Fruit fly (Drosophila melanogaster) whole organism, embryonic: ENCODE data around the gene net.

Experiments used
- CG10209 ChIP-seq: fragments of 200-800 bp; sonication (Bioruptor generic); optimal IDR thresholded peaks from 3 replicates; lab custom pipeline; 2017; ENCODE audit warnings: missing biosample characterization, mild to moderate bottlenecking, missing genetic modification characterization, missing genetic modification reagents
- CG1024 ChIP-seq: fragments of 200-800 bp; sonication (Bioruptor generic); IDR thresholded peaks from 2 replicates; pipeline ENCODE4 v1.3.6; 2022; ENCODE audit warnings: missing biosample characterization, missing genetic modification characterization
- CG10654 ChIP-seq: fragments of 200-800 bp; sonication (Bioruptor generic); optimal IDR thresholded peaks from 2 replicates; lab custom pipeline; 2016; ENCODE audit warnings: missing biosample characterization, missing genetic modification characterization
- CG10959 ChIP-seq: fragments of 200-800 bp; sonication (Bioruptor generic); IDR thresholded peaks from 2 replicates; pipeline ENCODE4 v1.3.6; 2022; ENCODE audit warnings: missing biosample characterization, missing genetic modification characterization
- CG14014 ChIP-seq: fragments of 200-800 bp; sonication (Bioruptor generic); IDR thresholded peaks from 2 replicates; pipeline ENCODE4 v1.3.6; 2022; ENCODE audit warnings: missing biosample characterization, missing genetic modification characterization
- CG14860 ChIP-seq: fragments of 200-800 bp; sonication (Bioruptor generic); IDR thresholded peaks from 3 replicates; pipeline ENCODE4 v1.3.6; 2022; ENCODE audit warnings: missing biosample characterization, missing genetic modification characterization; ENCODE audit not compliant: partially characterized antibody
- CG15269 ChIP-seq: fragments of 200-800 bp; sonication (Bioruptor generic); optimal IDR thresholded peaks from 2 replicates; lab custom pipeline; 2018; ENCODE audit warnings: missing biosample characterization, mild to moderate bottlenecking, missing genetic modification characterization, moderate library complexity
- CG16813 ChIP-seq: fragments of 200-800 bp; sonication (Bioruptor generic); IDR thresholded peaks from 3 replicates; pipeline ENCODE4 v1.3.6; 2022; ENCODE audit warnings: missing biosample characterization, missing genetic modification characterization; ENCODE audit not compliant: partially characterized antibody
- CG17328 ChIP-seq: fragments of 200-800 bp; sonication (Bioruptor generic); IDR thresholded peaks from 2 replicates; pipeline ENCODE4 v1.3.6; 2022; ENCODE audit warnings: missing biosample characterization, missing genetic modification characterization
- CG17568 ChIP-seq: fragments of 200-800 bp; sonication (Bioruptor generic); optimal IDR thresholded peaks from 2 replicates; lab custom pipeline; 2018; ENCODE audit warnings: missing biosample characterization, mild to moderate bottlenecking, missing genetic modification characterization, moderate library complexity
- CG18011 ChIP-seq: fragments of 200-800 bp; sonication (Bioruptor generic); optimal IDR thresholded peaks from 2 replicates; lab custom pipeline; 2017; ENCODE audit warnings: missing biosample characterization, missing genetic modification characterization, mild to moderate bottlenecking, moderate library complexity, missing genotype
- CG2116 ChIP-seq: fragments of 200-800 bp; sonication (Bioruptor generic); optimal IDR thresholded peaks from 3 replicates; lab custom pipeline; 2018; ENCODE audit warnings: missing biosample characterization, mild to moderate bottlenecking, missing genetic modification characterization
- CG2199 ChIP-seq: fragments of 200-800 bp; sonication (Bioruptor generic); IDR thresholded peaks from 3 replicates; pipeline ENCODE4 v1.3.6; 2022; ENCODE audit warnings: missing biosample characterization, missing genetic modification characterization
- CG2712 ChIP-seq: fragments of 200-800 bp; optimal IDR thresholded peaks from 3 replicates; lab custom pipeline; 2019; ENCODE audit warnings: missing biosample characterization, mild to moderate bottlenecking, missing genetic modification characterization, moderate library complexity
- CG31388 ChIP-seq: fragments of 200-800 bp; sonication (Bioruptor generic); optimal IDR thresholded peaks from 2 replicates; lab custom pipeline; 2016; ENCODE audit warnings: missing biosample characterization, missing genetic modification characterization
- CG34422 ChIP-seq: fragments of 200-800 bp; sonication (Bioruptor generic); IDR thresholded peaks from 3 replicates; pipeline ENCODE4 v1.3.6; 2022; ENCODE audit warnings: missing biosample characterization, missing genetic modification characterization
- CG4424 ChIP-seq: fragments of 200-800 bp; sonication (Bioruptor generic); optimal IDR thresholded peaks from 3 replicates; lab custom pipeline; 2016; ENCODE audit warnings: missing biosample characterization, missing genetic modification characterization
- CG6689 ChIP-seq: fragments of 200-800 bp; sonication (Bioruptor generic); IDR thresholded peaks from 2 replicates; pipeline ENCODE4 v1.3.6; 2022; ENCODE audit warnings: missing biosample characterization, missing genetic modification characterization
- CG7372 ChIP-seq: fragments of 200-800 bp; sonication (Bioruptor generic); IDR thresholded peaks from 2 replicates; pipeline ENCODE4 v1.3.6; 2022; ENCODE audit warnings: missing biosample characterization, missing genetic modification characterization
- D19A ChIP-seq: fragments of 200-800 bp; optimal IDR thresholded peaks from 3 replicates; lab custom pipeline; 2019; ENCODE audit warnings: missing biosample characterization, mild to moderate bottlenecking, missing genetic modification characterization, moderate library complexity
- Drgx ChIP-seq: fragments of 200-800 bp; sonication (Bioruptor generic); IDR thresholded peaks from 2 replicates; pipeline ENCODE4 v1.3.6; 2022; ENCODE audit warnings: missing biosample characterization, missing genetic modification characterization
- Eip74EF ChIP-seq, 2 experiments: fragments of 200-800 bp in 1 of 2; fragments of >200 bp in 1 of 2; sonication (Bioruptor generic) in 1 of 2; optimal IDR thresholded peaks; 2 replicates each; lab custom pipeline; 2017 to 2019; ENCODE audit warnings: missing biosample characterization in 2 of 2, missing genetic modification characterization in 2 of 2, mild to moderate bottlenecking in 1 of 2, moderate library complexity in 1 of 2
- Hmx ChIP-seq: fragments of 200-800 bp; sonication (Bioruptor generic); optimal IDR thresholded peaks from 2 replicates; lab custom pipeline; 2016; ENCODE audit warnings: missing biosample characterization, missing genetic modification characterization
- Jarid2 ChIP-seq: fragments of 200-800 bp; sonication (Bioruptor generic); optimal IDR thresholded peaks from 3 replicates; lab custom pipeline; 2017; ENCODE audit warnings: mild to moderate bottlenecking, missing biosample characterization, missing genetic modification reagents, missing genetic modification characterization
- Myb ChIP-seq: fragments of 200-800 bp; sonication (Bioruptor generic); optimal IDR thresholded peaks from 2 replicates; lab custom pipeline; 2016; ENCODE audit warnings: missing biosample characterization, missing genetic modification characterization
- NC2α ChIP-seq: fragments of 200-800 bp; sonication (Bioruptor generic); optimal IDR thresholded peaks from 2 replicates; lab custom pipeline; 2016; ENCODE audit warnings: missing biosample characterization, missing genetic modification characterization
- NFAT ChIP-seq: fragments of 200-800 bp; sonication (Bioruptor generic); IDR thresholded peaks from 2 replicates; pipeline ENCODE4 v1.3.6; 2022; ENCODE audit warnings: missing biosample characterization, missing genetic modification characterization
- Neu2 ChIP-seq: fragments of 200-800 bp; sonication (Bioruptor generic); optimal IDR thresholded peaks from 3 replicates; lab custom pipeline; 2016; ENCODE audit warnings: missing biosample characterization, missing genetic modification characterization, borderline replicate concordance
- Opbp ChIP-seq: fragments of 200-800 bp; sonication (Bioruptor generic); IDR thresholded peaks from 3 replicates; pipeline ENCODE4 v1.3.6; 2022; ENCODE audit warnings: missing biosample characterization, missing genetic modification characterization; ENCODE audit not compliant: partially characterized antibody
- Poxn ChIP-seq: fragments of 200-800 bp; sonication (Bioruptor generic); IDR thresholded peaks from 2 replicates; pipeline ENCODE4 v1.3.6; 2022; ENCODE audit warnings: missing biosample characterization, missing genetic modification characterization
- TFAM ChIP-seq: fragments of 200-800 bp; sonication (Bioruptor generic); optimal IDR thresholded peaks from 2 replicates; lab custom pipeline; 2017; ENCODE audit warnings: missing biosample characterization, missing genetic modification characterization, inconsistent platforms
- ap ChIP-seq: fragments of 200-800 bp; sonication (Bioruptor generic); IDR thresholded peaks from 2 replicates; pipeline ENCODE4 v1.3.6; 2022; ENCODE audit warnings: missing biosample characterization, missing genetic modification characterization
- ase ChIP-seq: fragments of 200-800 bp; sonication (Bioruptor generic); IDR thresholded peaks from 3 replicates; pipeline ENCODE4 v1.3.6; 2022; ENCODE audit warnings: missing biosample characterization, missing genetic modification characterization
- cad ChIP-seq: fragments of >200 bp; optimal IDR thresholded peaks from 2 replicates; lab custom pipeline; 2017; ENCODE audit warnings: missing biosample characterization, missing genetic modification characterization
- chif ChIP-seq, 2 experiments: fragments of 200-800 bp; sonication (Bioruptor generic); optimal IDR thresholded peaks; 3 replicates each; lab custom pipeline; 2016; ENCODE audit warnings: missing biosample characterization in 2 of 2, missing genetic modification characterization in 2 of 2
- crc ChIP-seq: fragments of 200-800 bp; sonication (Bioruptor generic); optimal IDR thresholded peaks from 2 replicates; lab custom pipeline; 2016; ENCODE audit warnings: missing biosample characterization, missing genetic modification characterization
- croc ChIP-seq: fragments of 200-800 bp; sonication (Bioruptor generic); conservative IDR thresholded peaks from 3 replicates; pipeline ENCODE4 v1.3.6; 2022; ENCODE audit warnings: missing biosample characterization, missing genetic modification characterization
- dati ChIP-seq: fragments of 200-800 bp; sonication (Bioruptor generic); IDR thresholded peaks from 2 replicates; pipeline ENCODE4 v1.3.6; 2022; ENCODE audit warnings: missing biosample characterization, missing genetic modification characterization
- eve ChIP-seq, 2 experiments: fragments of >200 bp; optimal IDR thresholded peaks; 2 replicates each; lab custom pipeline; 2017; ENCODE audit warnings: missing biosample characterization in 2 of 2, missing genetic modification characterization in 2 of 2
- fd96Cb ChIP-seq: fragments of 200-800 bp; sonication (Bioruptor generic); optimal IDR thresholded peaks from 2 replicates; lab custom pipeline; 2018; ENCODE audit warnings: missing biosample characterization, mild to moderate bottlenecking, missing genetic modification characterization, moderate library complexity
- fu2 ChIP-seq: fragments of 200-800 bp; sonication (Bioruptor generic); optimal IDR thresholded peaks from 2 replicates; lab custom pipeline; 2016; ENCODE audit warnings: missing biosample characterization, missing genetic modification characterization
- grau ChIP-seq: fragments of 200-800 bp; optimal IDR thresholded peaks from 3 replicates; lab custom pipeline; 2019; ENCODE audit warnings: missing biosample characterization, mild to moderate bottlenecking, missing genetic modification characterization, moderate library complexity
- jigr1 ChIP-seq: fragments of 200-800 bp; sonication (Bioruptor generic); IDR thresholded peaks from 3 replicates; pipeline ENCODE4 v1.3.6; 2022; ENCODE audit warnings: missing biosample characterization, missing genetic modification characterization
- lbe ChIP-seq: fragments of 200-800 bp; sonication (Bioruptor generic); optimal IDR thresholded peaks from 2 replicates; lab custom pipeline; 2016; ENCODE audit warnings: missing biosample characterization, mild to moderate bottlenecking, missing genetic modification characterization
- nerfin-1 ChIP-seq: fragments of 200-800 bp; sonication (Bioruptor generic); optimal IDR thresholded peaks from 3 replicates; lab custom pipeline; 2019; ENCODE audit warnings: missing biosample characterization, mild to moderate bottlenecking, missing genetic modification characterization, moderate library complexity
- seq ChIP-seq: fragments of 200-800 bp; sonication (Bioruptor generic); IDR thresholded peaks from 2 replicates; pipeline ENCODE4 v1.3.6; 2022; ENCODE audit warnings: missing biosample characterization, missing genetic modification characterization
- tio ChIP-seq: fragments of 200-800 bp; sonication (Bioruptor generic); optimal IDR thresholded peaks from 2 replicates; lab custom pipeline; 2017; ENCODE audit warnings: missing biosample characterization, missing genetic modification characterization, inconsistent platforms
- tx ChIP-seq: fragments of 200-800 bp; sonication (Bioruptor generic); optimal IDR thresholded peaks from 2 replicates; lab custom pipeline; 2016; ENCODE audit warnings: missing biosample characterization, missing genetic modification characterization
- zfh2 ChIP-seq: fragments of 200-800 bp; sonication (Bioruptor generic); optimal IDR thresholded peaks from 2 replicates; lab custom pipeline; 2016; ENCODE audit warnings: missing biosample characterization, missing genetic modification characterization

net gene

DNA sequence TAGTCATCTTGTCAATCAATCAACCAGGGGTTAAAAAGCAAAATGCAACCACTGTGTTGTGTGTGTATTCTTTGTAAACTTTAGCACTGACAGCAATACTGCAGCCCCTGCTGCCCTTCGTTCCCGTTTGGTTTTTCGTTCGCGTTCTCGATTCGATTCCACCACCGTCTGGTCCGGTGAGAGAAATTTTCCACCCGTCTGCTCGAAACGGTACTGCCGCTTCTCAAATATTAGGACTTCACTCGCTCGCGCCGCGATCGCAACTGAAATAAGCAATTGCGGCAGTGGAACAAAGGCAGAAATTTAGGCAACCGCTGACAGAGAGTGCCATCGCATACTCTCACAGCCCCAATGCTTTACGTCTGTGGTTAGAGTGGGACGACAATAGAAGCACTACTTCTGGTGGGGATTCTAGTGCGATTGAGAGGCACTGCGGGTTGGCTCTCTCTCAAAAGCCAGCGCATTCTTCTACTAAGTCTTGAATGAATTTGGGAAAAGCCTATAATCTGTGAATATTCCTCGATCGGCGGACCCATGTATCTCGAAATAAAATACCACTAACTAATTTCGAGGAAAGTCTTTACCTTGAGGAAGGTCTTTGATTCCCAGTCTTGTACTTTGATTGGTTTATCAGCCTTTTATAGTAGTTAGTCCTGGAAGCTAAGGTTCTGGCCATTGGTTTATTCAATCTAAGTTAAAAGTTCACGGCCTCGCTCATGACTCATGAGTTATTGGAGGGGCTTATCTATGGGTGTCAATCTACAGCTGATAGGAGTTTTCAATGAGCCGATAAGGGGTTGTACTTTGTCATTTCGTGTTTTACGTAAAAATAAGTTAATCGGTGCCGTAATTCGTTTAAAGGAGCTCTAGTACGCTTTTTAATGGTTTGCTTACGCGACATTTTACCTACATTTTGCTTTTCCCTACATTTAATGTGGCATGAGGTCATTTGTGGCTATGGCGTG is 42.1 kb upstream of the net start (continued):
- TF ChIP-seq CG10959: no peak
- TF ChIP-seq tio: no peak
- no peak for TF ChIP-seq CG6689 (GFP tag; lab: Robert Waterston, UW)
- TF ChIP-seq Drgx (GFP tag; lab: Robert Waterston, UW): 0 out of 2 replicates have a peak, but pooled peaks have one; percentile 27
- TF ChIP-seq D19A (tag; lab: Kevin White, UChicago): peak; percentile 50
- no peak for TF ChIP-seq Myb (GFP tag; lab: Kevin White, UChicago)
- no peak for TF ChIP-seq ap (GFP tag; lab: Robert Waterston, UW)
- peak in 1 of 2 experiments; percentile 35 for TF ChIP-seq Eip74EF (GFP tag; optimal IDR thresholded peaks at IDR 0.05; lab: Kevin White, UChicago)
- no peak for TF ChIP-seq TFAM (GFP tag; lab: Kevin White, UChicago)
- TF ChIP-seq fd96Cb (tag; lab: Kevin White, UChicago): no peak
- TF ChIP-seq CG14860 (GFP tag; lab: Robert Waterston, UW): peak; percentile 33; the same call in 1 of the 3 replicates
- no peak for TF ChIP-seq chif (GFP tag; optimal IDR thresholded peaks at IDR 0.05; lab: Kevin White, UChicago)
- TF ChIP-seq Jarid2 (GFP tag; lab: Kevin White, UChicago): peak; percentile 97
- TF ChIP-seq tx: no peak
- no peak for TF ChIP-seq jigr1
- no peak for TF ChIP-seq zfh2 (GFP tag; lab: Kevin White, UChicago)
- TF ChIP-seq CG17568 (GFP tag; lab: Kevin White, UChicago): peak; percentile 60
- peak; percentile 35 for TF ChIP-seq grau (tag; lab: Kevin White, UChicago)
- TF ChIP-seq CG18011: no peak
- TF ChIP-seq NFAT (GFP tag; lab: Robert Waterston, UW): peak; percentile 95
- TF ChIP-seq CG34422 (GFP tag; lab: Robert Waterston, UW): peak; percentile 64; the same call in 2 of the 3 replicates
- TF ChIP-seq croc (GFP tag; lab: Robert Waterston, UW): no peak
- no peak for TF ChIP-seq CG16813
- peak; percentile 75 for TF ChIP-seq seq (GFP tag; lab: Robert Waterston, UW)
- no peak for TF ChIP-seq CG10654 (GFP tag; lab: Kevin White, UChicago)
- no peak for TF ChIP-seq crc (GFP tag; lab: Kevin White, UChicago)
- TF ChIP-seq nerfin-1: peak; percentile 67
- TF ChIP-seq Poxn (GFP tag; lab: Robert Waterston, UW): no peak
- TF ChIP-seq dati (GFP tag; lab: Robert Waterston, UW): no peak
- no peak for TF ChIP-seq NC2α (GFP tag; lab: Kevin White, UChicago)
- TF ChIP-seq CG1024: no peak
- TF ChIP-seq lbe: peak; percentile 59
- no peak for TF ChIP-seq ase (GFP tag; lab: Robert Waterston, UW)
- TF ChIP-seq Opbp (GFP tag; lab: Robert Waterston, UW): peak; percentile 69; the same call in 2 of the 3 replicates
- peak in 1 of 2 experiments; percentile 77 for TF ChIP-seq eve (GFP tag; optimal IDR thresholded peaks at IDR 0.05; lab: Kevin White, UChicago)
- no peak for TF ChIP-seq cad (GFP tag; lab: Kevin White, UChicago)
- TF ChIP-seq CG17328 (GFP tag; lab: Robert Waterston, UW): peak; percentile 47; the same call in 1 of the 2 replicates
- peak; percentile 40 for TF ChIP-seq CG2712 (tag; lab: Kevin White, UChicago)
- no peak for TF ChIP-seq CG2116 (GFP tag; lab: Kevin White, UChicago)
- no peak; the same call in 1 of the 2 replicates for TF ChIP-seq CG14014 (GFP tag; lab: Robert Waterston, UW)
- TF ChIP-seq CG4424 (GFP tag; lab: Kevin White, UChicago): peak; percentile 46
- TF ChIP-seq CG15269 (tag; lab: Kevin White, UChicago): peak; percentile 18
- no peak for TF ChIP-seq CG10209
- no peak for TF ChIP-seq Hmx (GFP tag; lab: Kevin White, UChicago)
- no peak for TF ChIP-seq CG7372 (GFP tag; lab: Robert Waterston, UW)
- TF ChIP-seq fu2 (GFP tag; lab: Kevin White, UChicago): no peak
- peak; percentile 83 for TF ChIP-seq CG2199 (GFP tag; lab: Robert Waterston, UW)
- no peak for TF ChIP-seq CG31388
- TF ChIP-seq Neu2 (GFP tag; lab: Kevin White, UChicago): no peak
